Fruit fly (Drosophila melanogaster) whole organism: Measurements from ENCODE around the gene CG15888.

Experiments
- CG8478 ChIP-seq: fragments of >200 bp; optimal IDR thresholded peaks from 2 replicates; lab custom pipeline; 2018; ENCODE audit warnings: inconsistent platforms
- Dll ChIP-seq: fragments of >200 bp; optimal IDR thresholded peaks from 2 replicates; lab custom pipeline; 2017
- EcR ChIP-seq, 2 experiments: fragments of >200 bp; optimal IDR thresholded peaks; 2 replicates each; lab custom pipeline; 2017; ENCODE audit warnings: missing biosample characterization in 2 of 2, missing genetic modification characterization in 2 of 2, missing genetic modification reagents in 2 of 2
- pan ChIP-seq: fragments of >200 bp; optimal IDR thresholded peaks from 2 replicates; lab custom pipeline; 2017
- psq ChIP-seq: fragments of >200 bp; optimal IDR thresholded peaks from 2 replicates; lab custom pipeline; 2017
- usp ChIP-seq: fragments of >200 bp; optimal IDR thresholded peaks from 2 replicates; lab custom pipeline; 2017; ENCODE audit warnings: missing biosample characterization, missing genetic modification characterization, mixed read lengths

The CG15888 gene

dm6 chr3R:13302348-13302747 lies 16.0 kb upstream of the CG15888 start, which contains the start of gene CG32473:
Gene CG32473, plus strand, starts transcription at chr3R:13302648.
- no peak for TF ChIP-seq Dll
- TF ChIP-seq usp = no peak
- TF ChIP-seq pan (lab: Kevin White, UChicago) = no peak
- TF ChIP-seq psq (lab: Kevin White, UChicago) = no peak
- no peak for TF ChIP-seq CG8478
- TF ChIP-seq EcR (GFP tag; optimal IDR thresholded peaks at IDR 0.05; lab: Kevin White, UChicago) = no peak

- TF ChIP-seq psq (lab: Kevin White, UChicago) (no peak), Dll (no peak), EcR (GFP tag; optimal IDR thresholded peaks at IDR 0.05; lab: Kevin White, UChicago) (no peak), pan (lab: Kevin White, UChicago) (no peak), CG8478 (no peak), usp (no peak)
Measured at dm6 chr3R:13298114-13298818, 11.9 kb upstream of the CG15888 start, which contains the start of gene CG8774. Gene CG8774, plus strand, starts transcription at chr3R:13298768.

dm6 chr3R:13294461-13294860 lies 8.1 kb upstream of the CG15888 start, which contains the start of gene CG8773:
Gene CG8773, plus strand, starts transcription at chr3R:13294748.
- TF ChIP-seq CG8478 (no peak), Dll (no peak), pan (lab: Kevin White, UChicago) (no peak), EcR (GFP tag; optimal IDR thresholded peaks at IDR 0.05; lab: Kevin White, UChicago) (no peak), psq (lab: Kevin White, UChicago) (no peak), usp (no peak)

dm6 chr3R:13293148-13293756 lies 6.9 kb upstream of the CG15888 start, which contains the start of gene wntD:
Gene wntD, minus strand, starts transcription at chr3R:13293198.
- no peak for TF ChIP-seq psq (lab: Kevin White, UChicago)
- TF ChIP-seq CG8478 = no peak
- no peak for TF ChIP-seq usp
- TF ChIP-seq pan (lab: Kevin White, UChicago) = no peak
- TF ChIP-seq EcR (GFP tag; optimal IDR thresholded peaks at IDR 0.05; lab: Kevin White, UChicago) = no peak
- TF ChIP-seq Dll = no peak

dm6 chr3R:13290329-13290728 lies 4.0 kb upstream of the CG15888 start, which contains the start of gene Osi22:
Gene Osi22, plus strand, starts transcription at chr3R:13290629.
- TF ChIP-seq Dll (no peak), EcR (GFP tag; optimal IDR thresholded peaks at IDR 0.05; lab: Kevin White, UChicago) (no peak), usp (no peak), CG8478 (no peak), pan (lab: Kevin White, UChicago) (no peak), psq (lab: Kevin White, UChicago) (no peak)

- TF ChIP-seq EcR (GFP tag; optimal IDR thresholded peaks at IDR 0.05; lab: Kevin White, UChicago) (no peak), pan (lab: Kevin White, UChicago) (no peak), usp (no peak), Dll (no peak), psq (lab: Kevin White, UChicago) (no peak), CG8478 (no peak)
Measured at dm6 chr3R:13288763-13289312, 2.5 kb upstream of the CG15888 start, which contains the start of gene apn. Gene apn, minus strand, starts transcription at chr3R:13288813.

- TF ChIP-seq usp (no peak), CG8478 (no peak), psq (lab: Kevin White, UChicago) (no peak), Dll (no peak), pan (lab: Kevin White, UChicago) (no peak), EcR (GFP tag; optimal IDR thresholded peaks at IDR 0.05; lab: Kevin White, UChicago) (no peak)
Measured at dm6 chr3R:13285110-13285509, 1.2 kb downstream of the CG15888 start.

- TF ChIP-seq usp (no peak), psq (lab: Kevin White, UChicago) (no peak), pan (lab: Kevin White, UChicago) (no peak), Dll (no peak), CG8478 (no peak), EcR (GFP tag; optimal IDR thresholded peaks at IDR 0.05; lab: Kevin White, UChicago) (no peak)
Measured at dm6 chr3R:13279419-13279818, 6.9 kb downstream of the CG15888 start, which contains the start of gene CG8630. Gene CG8630, plus strand, starts transcription at chr3R:13279721.

dm6 chr3R:13275473-13275872 lies 10.9 kb downstream of the CG15888 start:
- TF ChIP-seq CG8478 = no peak

dm6 chr3R:13274257-13274796 lies 12.0 kb downstream of the CG15888 start:
- TF ChIP-seq EcR (GFP tag; optimal IDR thresholded peaks at IDR 0.05; lab: Kevin White, UChicago) (no peak), usp (no peak), CG8478 (no peak), pan (lab: Kevin White, UChicago) (no peak), Dll (no peak), psq (lab: Kevin White, UChicago) (no peak)

- TF ChIP-seq EcR (GFP tag; optimal IDR thresholded peaks at IDR 0.05; lab: Kevin White, UChicago) = no peak
- TF ChIP-seq CG8478 = no peak
- no peak for TF ChIP-seq pan (lab: Kevin White, UChicago)
- TF ChIP-seq usp = no peak
- TF ChIP-seq Dll = no peak
- no peak for TF ChIP-seq psq (lab: Kevin White, UChicago)
Measured at dm6 chr3R:13273462-13273861, 12.9 kb downstream of the CG15888 start.

- TF ChIP-seq CG8478 = no peak
- no peak for TF ChIP-seq EcR (GFP tag; optimal IDR thresholded peaks at IDR 0.05; lab: Kevin White, UChicago)
- TF ChIP-seq psq (lab: Kevin White, UChicago) = no peak
- TF ChIP-seq usp = no peak
- TF ChIP-seq pan (lab: Kevin White, UChicago) = no peak
- TF ChIP-seq Dll = no peak
Measured at dm6 chr3R:13271758-13272157, 14.6 kb downstream of the CG15888 start, which contains the start of gene TBC1D5. Gene TBC1D5, minus strand, starts transcription at chr3R:13272011.
